Fruit fly (Drosophila melanogaster) whole organism, embryonic: ENCODE measurements around the gene Set2.

Source experiments
- Adf1 ChIP-seq: fragments of 200-800 bp; sonication (Bioruptor generic); IDR thresholded peaks from 2 replicates; pipeline ENCODE4 v1.3.6; 2022; ENCODE audit warnings: missing biosample characterization, missing genetic modification characterization
- Antp ChIP-seq: fragments of 200-800 bp; sonication (Bioruptor generic); optimal IDR thresholded peaks from 3 replicates; lab custom pipeline; 2016; ENCODE audit warnings: missing biosample characterization, missing genetic modification characterization
- BEAF-32 ChIP-seq: fragments of 200-800 bp; sonication (Bioruptor generic); optimal IDR thresholded peaks from 3 replicates; lab custom pipeline; 2017; ENCODE audit warnings: missing biosample characterization, missing genetic modification characterization, mild to moderate bottlenecking, moderate library complexity, missing genetic modification reagents
- BtbVII ChIP-seq: fragments of 200-800 bp; sonication (Bioruptor generic); optimal IDR thresholded peaks from 3 replicates; lab custom pipeline; 2017; ENCODE audit warnings: missing biosample characterization, mild to moderate bottlenecking, missing genetic modification characterization
- CG11723 ChIP-seq: fragments of 200-800 bp; sonication (Bioruptor generic); optimal IDR thresholded peaks from 2 replicates; lab custom pipeline; 2017; ENCODE audit warnings: missing biosample characterization, mild to moderate bottlenecking, missing genetic modification characterization
- CG12236 ChIP-seq: fragments of 200-800 bp; sonication (Bioruptor generic); optimal IDR thresholded peaks from 2 replicates; lab custom pipeline; 2016; ENCODE audit warnings: missing biosample characterization, missing genetic modification characterization
- CG12744 ChIP-seq: fragments of 200-800 bp; sonication (Bioruptor generic); optimal IDR thresholded peaks from 2 replicates; lab custom pipeline; 2016; ENCODE audit warnings: missing biosample characterization, missing genetic modification characterization
- CG13424 ChIP-seq: fragments of 200-800 bp; sonication (Bioruptor generic); optimal IDR thresholded peaks from 2 replicates; lab custom pipeline; 2019; ENCODE audit warnings: missing biosample characterization, mild to moderate bottlenecking, missing genetic modification characterization, moderate library complexity
- CG13775 ChIP-seq: fragments of 200-800 bp; sonication (Bioruptor generic); optimal IDR thresholded peaks from 3 replicates; lab custom pipeline; 2017; ENCODE audit warnings: missing biosample characterization, mild to moderate bottlenecking, missing genetic modification characterization
- CG14667 ChIP-seq: fragments of 200-800 bp; sonication (Bioruptor generic); IDR thresholded peaks from 2 replicates; pipeline ENCODE4 v1.3.6; 2022; ENCODE audit warnings: missing biosample characterization, missing genetic modification characterization
- CG18011 ChIP-seq: fragments of 200-800 bp; sonication (Bioruptor generic); optimal IDR thresholded peaks from 2 replicates; lab custom pipeline; 2017; ENCODE audit warnings: missing biosample characterization, missing genetic modification characterization, mild to moderate bottlenecking, moderate library complexity, missing genotype
- CG2120 ChIP-seq: fragments of 200-800 bp; sonication (Bioruptor generic); optimal IDR thresholded peaks from 3 replicates; lab custom pipeline; 2016; ENCODE audit warnings: missing biosample characterization, missing genetic modification characterization
- CG2202 ChIP-seq: fragments of 200-800 bp; sonication (Bioruptor generic); optimal IDR thresholded peaks from 2 replicates; lab custom pipeline; 2018; ENCODE audit warnings: missing biosample characterization, mild to moderate bottlenecking, missing genetic modification characterization
- CG33213 ChIP-seq: fragments of 200-800 bp; sonication (Bioruptor generic); optimal IDR thresholded peaks from 3 replicates; lab custom pipeline; 2016; ENCODE audit warnings: missing biosample characterization, missing genetic modification characterization
- CG34422 ChIP-seq: fragments of 200-800 bp; sonication (Bioruptor generic); IDR thresholded peaks from 3 replicates; pipeline ENCODE4 v1.3.6; 2022; ENCODE audit warnings: missing biosample characterization, missing genetic modification characterization
- CG42726 ChIP-seq: fragments of 200-800 bp; sonication (Bioruptor generic); IDR thresholded peaks from 2 replicates; pipeline ENCODE4 v1.3.6; 2022; ENCODE audit warnings: missing biosample characterization, missing genetic modification characterization; ENCODE audit not compliant: partially characterized antibody
- CG4854 ChIP-seq: fragments of 200-800 bp; sonication (Bioruptor generic); optimal IDR thresholded peaks from 2 replicates; lab custom pipeline; 2016; ENCODE audit warnings: missing biosample characterization, missing genetic modification characterization, inconsistent platforms
- CG5953 ChIP-seq: fragments of 200-800 bp; sonication (Bioruptor generic); IDR thresholded peaks from 2 replicates; pipeline ENCODE4 v1.3.6; 2022; ENCODE audit warnings: missing biosample characterization, missing genetic modification characterization
- CG6689 ChIP-seq: fragments of 200-800 bp; sonication (Bioruptor generic); IDR thresholded peaks from 2 replicates; pipeline ENCODE4 v1.3.6; 2022; ENCODE audit warnings: missing biosample characterization, missing genetic modification characterization
- CG8944 ChIP-seq: fragments of 200-800 bp; sonication (Bioruptor generic); optimal IDR thresholded peaks from 3 replicates; lab custom pipeline; 2016; ENCODE audit warnings: missing biosample characterization, missing genetic modification characterization
- CG9876 ChIP-seq: fragments of 200-800 bp; sonication (Bioruptor generic); optimal IDR thresholded peaks from 2 replicates; lab custom pipeline; 2016; ENCODE audit warnings: missing biosample characterization, missing genetic modification characterization
- CG9932 ChIP-seq: fragments of 200-800 bp; sonication (Bioruptor generic); IDR thresholded peaks from 2 replicates; pipeline ENCODE4 v1.3.6; 2022; ENCODE audit warnings: missing biosample characterization, missing genetic modification characterization
- CHES-1-like ChIP-seq: fragments of 200-800 bp; sonication (Bioruptor generic); optimal IDR thresholded peaks from 2 replicates; lab custom pipeline; 2016; ENCODE audit warnings: missing biosample characterization, missing genetic modification characterization
- Dref ChIP-seq: fragments of 200-800 bp; sonication (Bioruptor generic); IDR thresholded peaks from 2 replicates; pipeline ENCODE4 v1.3.6; 2022; ENCODE audit warnings: missing biosample characterization, missing genetic modification characterization
- Fer3 ChIP-seq: fragments of 200-800 bp; sonication (Bioruptor generic); optimal IDR thresholded peaks from 2 replicates; lab custom pipeline; 2018; ENCODE audit warnings: missing biosample characterization, mild to moderate bottlenecking, missing genetic modification characterization, moderate library complexity
- H15 ChIP-seq: fragments of 200-800 bp; sonication (Bioruptor generic); IDR thresholded peaks from 3 replicates; pipeline ENCODE4 v1.3.6; 2022; ENCODE audit warnings: missing biosample characterization, missing genetic modification characterization
- HLH3B ChIP-seq: fragments of 200-800 bp; sonication (Bioruptor generic); IDR thresholded peaks from 2 replicates; pipeline ENCODE4 v1.3.6; 2022; ENCODE audit warnings: missing biosample characterization, missing genetic modification characterization
- Hr78 ChIP-seq, 2 experiments: fragments of 200-800 bp in 1 of 2; fragments of >200 bp in 1 of 2; sonication (Bioruptor generic) in 1 of 2; optimal IDR thresholded peaks; 2 replicates each; lab custom pipeline; 2017 to 2019; ENCODE audit warnings: missing biosample characterization in 2 of 2, missing genetic modification characterization in 2 of 2, mild to moderate bottlenecking in 1 of 2, moderate library complexity in 1 of 2
- Kr ChIP-seq: fragments of 200-800 bp; sonication (Bioruptor generic); optimal IDR thresholded peaks from 2 replicates; lab custom pipeline; 2017; ENCODE audit warnings: missing biosample characterization, mild to moderate bottlenecking, missing genetic modification characterization
- Med ChIP-seq: fragments of 200-800 bp; sonication (Bioruptor generic); peaks from one replicate; lab custom pipeline; 2016; ENCODE audit warnings: missing biosample characterization, missing genetic modification characterization, mild to moderate bottlenecking, inconsistent platforms, moderate library complexity
- NFAT ChIP-seq: fragments of 200-800 bp; sonication (Bioruptor generic); IDR thresholded peaks from 2 replicates; pipeline ENCODE4 v1.3.6; 2022; ENCODE audit warnings: missing biosample characterization, missing genetic modification characterization
- Nf-YB ChIP-seq: fragments of 200-800 bp; sonication (Bioruptor generic); optimal IDR thresholded peaks from 3 replicates; lab custom pipeline; 2019; ENCODE audit warnings: missing biosample characterization, mild to moderate bottlenecking, missing genetic modification characterization, moderate library complexity
- Rfx ChIP-seq: fragments of 200-800 bp; sonication (Bioruptor generic); IDR thresholded peaks from 2 replicates; pipeline ENCODE4 v1.3.6; 2022; ENCODE audit warnings: missing biosample characterization, missing genetic modification characterization
- Sry-δ ChIP-seq: fragments of 200-800 bp; sonication (Bioruptor generic); optimal IDR thresholded peaks from 2 replicates; lab custom pipeline; 2016; ENCODE audit warnings: missing biosample characterization, missing genetic modification characterization
- Ssrp ChIP-seq: fragments of 200-800 bp; sonication (Bioruptor generic); optimal IDR thresholded peaks from 2 replicates; lab custom pipeline; 2018; ENCODE audit warnings: missing biosample characterization, mild to moderate bottlenecking, missing genetic modification characterization, moderate library complexity
- ap ChIP-seq: fragments of 200-800 bp; sonication (Bioruptor generic); IDR thresholded peaks from 2 replicates; pipeline ENCODE4 v1.3.6; 2022; ENCODE audit warnings: missing biosample characterization, missing genetic modification characterization
- dati ChIP-seq: fragments of 200-800 bp; sonication (Bioruptor generic); IDR thresholded peaks from 2 replicates; pipeline ENCODE4 v1.3.6; 2022; ENCODE audit warnings: missing biosample characterization, missing genetic modification characterization
- gcm2 ChIP-seq: fragments of 200-800 bp; sonication (Bioruptor generic); optimal IDR thresholded peaks from 2 replicates; lab custom pipeline; 2016; ENCODE audit warnings: missing biosample characterization, missing genetic modification characterization
- gsb ChIP-seq: fragments of 200-800 bp; sonication (Bioruptor generic); IDR thresholded peaks from 2 replicates; pipeline ENCODE4 v1.3.6; 2022; ENCODE audit warnings: missing biosample characterization, missing genetic modification characterization
- hkb ChIP-seq, 2 experiments: fragments of 200-800 bp in 1 of 2; fragments of >200 bp in 1 of 2; sonication (Bioruptor generic) in 1 of 2; IDR thresholded peaks in 1 of 2; optimal IDR thresholded peaks in 1 of 2; 2 replicates each; pipeline versions ENCODE4 v1.3.6 to Lab custom; 2017 to 2022; ENCODE audit warnings: missing biosample characterization in 1 of 2, missing genetic modification characterization in 1 of 2
- inv ChIP-seq: fragments of 200-800 bp; sonication (Bioruptor generic); IDR thresholded peaks from 2 replicates; pipeline ENCODE4 v1.3.6; 2022; ENCODE audit warnings: missing biosample characterization, missing genetic modification characterization; ENCODE audit not compliant: partially characterized antibody
- lab ChIP-seq: fragments of 200-800 bp; sonication (Bioruptor generic); optimal IDR thresholded peaks from 3 replicates; lab custom pipeline; 2017; ENCODE audit warnings: missing biosample characterization, missing genetic modification characterization, mild to moderate bottlenecking, moderate library complexity, missing genetic modification reagents
- lov ChIP-seq, 2 experiments: fragments of 200-800 bp in 1 of 2; fragments of >200 bp in 1 of 2; sonication (Bioruptor generic) in 1 of 2; IDR thresholded peaks in 1 of 2; optimal IDR thresholded peaks in 1 of 2; 2 replicates in 1 of 2; 3 replicates in 1 of 2; pipeline versions ENCODE4 v1.3.6 to Lab custom; 2017 to 2022; ENCODE audit warnings: missing biosample characterization in 1 of 2, missing genetic modification characterization in 1 of 2
- nerfin-2 ChIP-seq: fragments of 200-800 bp; sonication (Bioruptor generic); IDR thresholded peaks from 2 replicates; pipeline ENCODE4 v1.3.6; 2022; ENCODE audit warnings: missing biosample characterization, missing genetic modification characterization; ENCODE audit not compliant: partially characterized antibody
- odd ChIP-seq: fragments of 200-800 bp; sonication (Bioruptor generic); optimal IDR thresholded peaks from 2 replicates; lab custom pipeline; 2017; ENCODE audit warnings: missing biosample characterization, mild to moderate bottlenecking, missing genetic modification characterization
- sisA ChIP-seq: fragments of 200-800 bp; sonication (Bioruptor generic); IDR thresholded peaks from 2 replicates; pipeline ENCODE4 v1.3.6; 2022; ENCODE audit warnings: missing biosample characterization, missing genetic modification characterization
- tin ChIP-seq: fragments of 200-800 bp; sonication (Bioruptor generic); optimal IDR thresholded peaks from 3 replicates; lab custom pipeline; 2016; ENCODE audit warnings: missing biosample characterization, missing genetic modification characterization
- twi ChIP-seq: fragments of 200-800 bp; optimal IDR thresholded peaks from 2 replicates; lab custom pipeline; 2019; ENCODE audit warnings: missing biosample characterization, mild to moderate bottlenecking, missing genetic modification characterization, moderate library complexity
- vfl ChIP-seq: fragments of 200-800 bp; sonication (Bioruptor generic); optimal IDR thresholded peaks from 2 replicates; lab custom pipeline; 2016; ENCODE audit warnings: missing biosample characterization, missing genetic modification characterization
- z ChIP-seq: fragments of 200-800 bp; sonication (Bioruptor generic); IDR thresholded peaks from 3 replicates; pipeline ENCODE4 v1.3.6; 2022; ENCODE audit warnings: missing biosample characterization, missing genetic modification characterization

Gene Set2

DNA sequence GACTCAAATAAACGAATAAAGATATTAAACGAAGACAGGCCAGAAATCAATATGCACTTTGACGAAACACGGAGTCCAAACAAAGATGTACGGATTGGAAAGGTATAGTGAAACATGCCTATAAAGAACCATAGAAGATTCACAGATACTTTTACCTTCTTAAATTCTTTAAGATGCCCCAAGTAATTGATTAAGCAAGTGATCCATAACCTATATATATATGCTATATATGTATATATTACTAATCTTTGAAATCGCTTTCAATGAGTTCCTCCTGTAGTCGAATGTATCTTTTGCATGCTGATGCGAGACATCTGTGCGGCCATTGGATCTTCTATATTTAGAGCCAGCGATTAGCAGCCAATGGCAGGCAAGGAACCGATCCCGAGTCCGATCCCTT, 44.9 kb upstream of the Set2 start, which contains the start of gene dmrt11E (continued):
- TF ChIP-seq CG18011 (GFP tag; lab: Kevin White, UChicago) (no peak), CG8944 (no peak), nerfin-2 (GFP tag; lab: Robert Waterston, UW) (no peak), twi (tag; lab: Kevin White, UChicago) (peak; percentile 76), Sry-δ (GFP tag; lab: Kevin White, UChicago) (no peak), gsb (GFP tag; lab: Robert Waterston, UW) (no peak), CG14667 (GFP tag; lab: Robert Waterston, UW) (peak; percentile 60), BtbVII (GFP tag; lab: Kevin White, UChicago) (no peak), Fer3 (tag; lab: Kevin White, UChicago) (peak; percentile 36), CG13424 (peak; percentile 75), Rfx (GFP tag; lab: Robert Waterston, UW) (no peak), Antp (GFP tag; lab: Kevin White, UChicago) (no peak), tin (peak; percentile 65), CG13775 (GFP tag; lab: Kevin White, UChicago) (peak; percentile 18), Ssrp (peak; percentile 70), CHES-1-like (GFP tag; lab: Kevin White, UChicago) (no peak), lov (optimal IDR thresholded peaks at IDR 0.05; lab: Kevin White, UChicago) (no peak), lov (GFP tag; IDR thresholded peaks at IDR 0.05; lab: Robert Waterston, UW) (peak; percentile 66; the same call in 1 of the 3 replicates), CG4854 (GFP tag; lab: Kevin White, UChicago) (no peak), Adf1 (GFP tag; lab: Robert Waterston, UW) (no peak), Dref (GFP tag; lab: Robert Waterston, UW) (no peak), CG34422 (GFP tag; lab: Robert Waterston, UW) (peak; percentile 32; the same call in 2 of the 3 replicates), CG12236 (GFP tag; lab: Kevin White, UChicago) (no peak), Hr78 (GFP tag; optimal IDR thresholded peaks at IDR 0.05; lab: Kevin White, UChicago) (no peak), CG2202 (tag; lab: Kevin White, UChicago) (peak; percentile 28), gcm2 (no peak), CG12744 (GFP tag; lab: Kevin White, UChicago) (no peak), CG5953 (GFP tag; lab: Robert Waterston, UW) (no peak), CG9876 (GFP tag; lab: Kevin White, UChicago) (no peak), Med (GFP tag; lab: Kevin White, UChicago) (peak; percentile 25), inv (GFP tag; lab: Robert Waterston, UW) (no peak), odd (GFP tag; lab: Kevin White, UChicago) (peak; percentile 21), vfl (GFP tag; lab: Kevin White, UChicago) (no peak), CG42726 (GFP tag; lab: Robert Waterston, UW) (no peak), CG2120 (GFP tag; lab: Kevin White, UChicago) (no peak), BEAF-32 (GFP tag; lab: Kevin White, UChicago) (no peak), NFAT (GFP tag; lab: Robert Waterston, UW) (no peak), Kr (no peak), hkb (optimal IDR thresholded peaks at IDR 0.05; lab: Kevin White, UChicago) (no peak), hkb (GFP tag; IDR thresholded peaks at IDR 0.05; lab: Robert Waterston, UW) (peak; percentile 54; the same call in 1 of the 2 replicates), CG9932 (no peak), lab (GFP tag; lab: Kevin White, UChicago) (no peak), ap (GFP tag; lab: Robert Waterston, UW) (0 out of 2 replicates have a peak, but pooled peaks have one; percentile 29), dati (GFP tag; lab: Robert Waterston, UW) (0 out of 2 replicates have a peak, but pooled peaks have one; percentile 33), H15 (GFP tag; lab: Robert Waterston, UW) (peak; percentile 56; the same call in 1 of the 3 replicates), sisA (GFP tag; lab: Robert Waterston, UW) (peak; percentile 65), HLH3B (GFP tag; lab: Robert Waterston, UW) (peak; percentile 48; the same call in 1 of the 2 replicates), CG33213 (GFP tag; lab: Kevin White, UChicago) (no peak), z (GFP tag; lab: Robert Waterston, UW) (0 out of 3 replicates have a peak, but pooled peaks have one; percentile 16), CG6689 (GFP tag; lab: Robert Waterston, UW) (peak; percentile 64), CG11723 (GFP tag; lab: Kevin White, UChicago) (peak; percentile 30), Nf-YB (GFP tag; lab: Kevin White, UChicago) (peak; percentile 94)
